Fruit fly (Drosophila melanogaster): ENCODE data around the gene CG6418.

CG6418 gene

DNA sequence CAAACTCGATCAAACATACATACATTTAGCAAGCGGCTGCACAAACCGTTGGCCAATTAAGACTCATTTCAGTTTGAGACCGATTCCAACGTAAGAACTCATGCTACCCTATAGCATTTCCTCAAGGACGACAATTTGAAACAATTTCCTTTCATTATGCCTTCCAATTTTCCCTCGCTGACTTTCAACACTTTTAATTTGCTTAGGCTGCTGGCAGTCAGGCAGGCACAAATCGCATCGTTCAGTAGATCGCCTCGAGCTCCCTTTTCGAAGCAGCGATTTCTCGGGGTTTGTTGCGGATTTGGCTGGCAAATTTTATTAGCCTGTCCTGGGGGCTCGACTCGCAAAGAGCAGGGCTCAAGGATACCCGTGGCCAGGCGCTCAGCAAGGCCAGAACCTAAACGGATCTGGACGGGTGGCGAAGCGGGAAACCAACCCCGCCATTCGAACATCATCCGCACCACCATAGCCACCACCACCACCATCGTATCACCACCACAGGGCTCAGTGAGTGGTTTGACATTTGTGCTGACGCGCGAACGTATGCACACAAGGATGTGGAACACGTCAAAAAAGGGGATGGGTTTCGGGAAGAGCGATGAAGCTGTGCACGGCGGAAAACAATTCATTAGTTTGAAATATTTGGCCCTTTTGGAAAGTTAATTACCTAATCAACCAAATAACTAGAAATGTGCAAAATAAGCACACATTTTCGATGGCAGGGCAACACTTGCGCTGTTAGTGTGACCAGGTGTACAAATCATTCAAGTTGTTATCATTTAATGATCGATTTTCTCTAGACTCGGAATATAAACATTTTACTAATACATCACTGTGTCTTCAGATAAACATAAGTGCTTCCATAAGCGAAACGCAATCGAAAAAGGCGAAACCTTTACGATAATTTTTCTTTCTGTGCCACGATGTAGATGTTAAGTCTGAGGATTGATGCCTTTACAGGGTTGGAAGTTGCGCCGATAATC lies 34.0 kb downstream of the CG6418 start (continued):
- TF ChIP-seq CG42726 (GFP tag; IDR thresholded peaks at IDR 0.05; ENCODE audit: partially characterized antibody) (no peak; the same call in 1 of the 2 replicates), CG11723 (GFP tag; optimal IDR thresholded peaks at IDR 0.05) (no peak), onecut (GFP tag; IDR thresholded peaks at IDR 0.05) (no peak), CG11560 (tag; IDR thresholded peaks at IDR 0.05) (no peak), unpg (GFP tag; optimal IDR thresholded peaks at IDR 0.05) (peak; percentile 34), crp (GFP tag; optimal IDR thresholded peaks at IDR 0.05) (no peak), kni (GFP tag; optimal IDR thresholded peaks at IDR 0.05) (peak; percentile 27), CG6854 (GFP tag; optimal IDR thresholded peaks at IDR 0.05) (no peak), CG10462 (GFP tag; optimal IDR thresholded peaks at IDR 0.05) (no peak), tin (GFP tag; optimal IDR thresholded peaks at IDR 0.05) (peak; percentile 43), pzg (GFP tag; optimal IDR thresholded peaks at IDR 0.05) (no peak), sug (tag; optimal IDR thresholded peaks at IDR 0.05) (no peak), Lhr (GFP tag; optimal IDR thresholded peaks at IDR 0.05) (peak; percentile 37), Mrtf (GFP tag; IDR thresholded peaks at IDR 0.05) (no peak), ERR (GFP tag; optimal IDR thresholded peaks at IDR 0.05) (no peak), gem (tag; optimal IDR thresholded peaks at IDR 0.05) (peak; percentile 71), ab (GFP tag; optimal IDR thresholded peaks at IDR 0.05) (no peak), bowl (GFP tag; IDR thresholded peaks at IDR 0.05) (no peak), CG30020 (tag; optimal IDR thresholded peaks at IDR 0.05) (no peak), CG17568 (GFP tag; optimal IDR thresholded peaks at IDR 0.05) (peak; percentile 17), D (optimal IDR thresholded peaks at IDR 0.05) (no peak), D (GFP tag; optimal IDR thresholded peaks at IDR 0.05) (peak; percentile 62), schlank (tag; optimal IDR thresholded peaks at IDR 0.05) (no peak), lola (GFP tag; optimal IDR thresholded peaks at IDR 0.05) (peak in 1 of 3 experiments; percentile 79), Scr (GFP tag; IDR thresholded peaks at IDR 0.05; ENCODE audit: partially characterized antibody) (no peak), Bteb2 (GFP tag; optimal IDR thresholded peaks at IDR 0.05) (no peak), CG32532 (GFP tag; IDR thresholded peaks at IDR 0.05) (no peak), CG3838 (GFP tag; optimal IDR thresholded peaks at IDR 0.05) (no peak), dysf (GFP tag; IDR thresholded peaks at IDR 0.05) (0 out of 3 replicates have a peak, but pooled peaks have one; percentile 24), CG4707 (GFP tag; optimal IDR thresholded peaks at IDR 0.05) (no peak), ATbp (GFP tag; optimal IDR thresholded peaks at IDR 0.05) (peak; percentile 31), CG33557 (GFP tag; optimal IDR thresholded peaks at IDR 0.05) (peak; percentile 55), Myb (GFP tag; optimal IDR thresholded peaks at IDR 0.05) (peak; percentile 17), Side (GFP tag; optimal IDR thresholded peaks at IDR 0.05) (no peak), amos (GFP tag; IDR thresholded peaks at IDR 0.05; ENCODE audit: partially characterized antibody) (no peak), CG14050 (GFP tag; IDR thresholded peaks at IDR 0.05) (no peak), zen (tag; optimal IDR thresholded peaks at IDR 0.05) (peak; percentile 49), CG5953 (GFP tag; IDR thresholded peaks at IDR 0.05) (no peak), CG14014 (GFP tag; IDR thresholded peaks at IDR 0.05) (no peak), CG10431 (GFP tag; optimal IDR thresholded peaks at IDR 0.05) (no peak), C15 (GFP tag; IDR thresholded peaks at IDR 0.05) (no peak), fru (optimal IDR thresholded peaks at IDR 0.05) (no peak), CG3281 (GFP tag; optimal IDR thresholded peaks at IDR 0.05) (no peak), Hr39 (optimal IDR thresholded peaks at IDR 0.05) (no peak), en (GFP tag; optimal IDR thresholded peaks at IDR 0.05) (no peak), twi (tag; optimal IDR thresholded peaks at IDR 0.05) (peak; percentile 20), Antp (GFP tag; optimal IDR thresholded peaks at IDR 0.05) (no peak), CG32767 (GFP tag; IDR thresholded peaks at IDR 0.05) (no peak), fu2 (GFP tag; optimal IDR thresholded peaks at IDR 0.05) (no peak)
